Worm (Caenorhabditis elegans): ENCODE data around the gene F38E1.6.
"Not testable (repeated sequence)": the region's sequence is repeated elsewhere in the genome, so short reads cannot be mapped to it uniquely, and the experiment has no call there.

Gene F38E1.6

DNA sequence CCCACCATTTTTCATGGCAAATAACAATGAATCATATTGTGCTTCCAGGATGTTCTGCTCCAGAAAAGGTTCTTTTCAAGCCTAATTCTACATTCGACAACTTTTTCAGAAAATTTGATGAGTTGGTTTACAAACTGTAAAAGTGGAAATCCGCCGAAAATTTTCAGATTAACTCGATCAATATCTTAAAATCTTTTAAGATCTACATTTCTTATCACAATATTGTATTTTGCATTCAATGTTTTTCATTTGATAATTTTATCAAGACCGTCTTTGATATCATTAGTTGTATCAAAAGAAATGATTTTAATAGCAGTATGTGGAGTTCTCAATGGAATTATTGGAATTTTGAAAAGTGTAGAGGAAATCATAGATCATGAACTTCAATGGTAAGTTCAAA lies at the start of gene F38E1.6:
TSS of gene F38E1.6 (plus strand) at position 301 of the 400 bp plus-strand sequence.
- TF ChIP-seq unc-62 (GFP tag; optimal IDR thresholded peaks at IDR 0.05), result no peak

DNA sequence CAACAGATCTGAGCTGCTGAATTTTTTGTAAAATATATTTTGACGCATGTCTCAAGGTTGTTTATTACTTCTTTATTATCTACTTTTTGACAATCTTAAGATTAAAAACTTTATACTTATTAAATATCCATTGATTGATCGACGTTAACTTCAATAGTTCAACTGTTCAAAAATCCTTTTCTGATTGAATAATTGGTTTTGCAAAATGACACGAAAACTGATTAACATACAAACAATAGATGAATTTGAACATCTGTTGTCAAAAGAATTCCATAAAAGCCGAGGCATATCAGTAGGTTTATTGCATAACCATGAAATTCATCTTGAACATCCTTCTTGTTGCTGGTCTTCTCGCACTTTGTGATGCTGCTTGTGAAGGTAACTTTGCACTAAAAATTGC lies 48.7 kb upstream of the F38E1.6 start, which contains the start of gene W02D7.12:
TSS of gene W02D7.12 (plus strand) at position 301 of the 400 bp plus-strand sequence.
- no peak for TF ChIP-seq unc-62 (GFP tag; optimal IDR thresholded peaks at IDR 0.05)

DNA sequence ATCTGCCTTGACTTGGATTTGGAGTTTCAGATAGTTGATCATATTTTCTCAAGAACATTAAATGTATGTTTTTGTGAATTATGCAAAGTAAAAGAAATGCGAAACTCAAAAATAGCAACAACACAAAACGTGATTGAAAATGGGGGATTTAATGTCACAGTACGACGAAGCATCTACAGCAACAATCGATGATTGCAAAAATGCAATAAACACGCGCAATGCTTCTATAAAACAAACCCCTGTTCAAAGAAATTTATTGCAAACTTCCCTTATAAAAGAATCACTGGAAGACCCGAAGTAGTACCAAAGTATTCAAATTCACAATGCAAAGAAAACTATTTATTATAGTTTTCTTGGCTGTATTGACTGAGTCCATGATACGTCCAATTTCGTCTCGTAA lies 41.8 kb upstream of the F38E1.6 start, which contains the start of gene clec-219:
TSS of gene clec-219 (plus strand) at position 301 of the 400 bp plus-strand sequence.
- TF ChIP-seq unc-62 (GFP tag; optimal IDR thresholded peaks at IDR 0.05), result no peak

DNA sequence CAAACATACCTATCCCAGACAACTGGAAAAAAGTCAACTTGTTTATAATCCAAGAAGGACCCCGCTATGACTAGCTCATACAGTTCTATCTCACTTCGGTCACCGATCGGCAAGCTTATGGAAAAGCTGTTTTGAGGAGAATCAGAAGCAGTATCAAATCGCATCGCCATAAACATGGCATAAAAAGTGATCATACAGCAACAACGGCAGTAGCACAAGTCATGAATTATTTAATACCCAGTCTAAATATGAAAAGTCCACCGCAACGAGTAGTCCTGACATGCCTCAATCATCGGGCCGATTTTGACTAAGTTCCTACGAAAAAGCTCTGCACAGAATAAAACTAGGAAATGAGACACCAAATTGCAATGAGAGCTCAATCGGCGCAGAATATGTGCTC lies 36.3 kb upstream of the F38E1.6 start:
- no peak for TF ChIP-seq unc-62 (GFP tag; optimal IDR thresholded peaks at IDR 0.05)

DNA sequence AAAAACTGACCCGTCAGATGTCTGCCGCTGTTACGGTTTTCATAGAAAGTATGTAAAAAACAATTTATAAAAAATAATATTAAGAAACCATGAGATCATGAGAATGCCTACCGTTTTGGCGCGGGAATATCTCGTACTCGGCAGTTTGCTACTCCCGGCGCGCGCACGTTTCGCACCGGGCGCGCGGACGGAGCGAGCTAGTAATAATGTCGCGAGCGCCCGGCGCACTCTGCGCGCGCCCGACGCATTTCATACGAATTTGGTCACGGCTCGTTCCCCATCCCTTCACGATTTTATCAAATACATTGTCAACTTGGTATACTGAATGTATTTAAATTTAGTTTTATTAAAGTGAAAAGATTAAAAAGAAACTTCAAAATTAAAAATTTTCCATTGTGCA lies 34.0 kb upstream of the F38E1.6 start:
- no peak for TF ChIP-seq unc-62 (GFP tag; optimal IDR thresholded peaks at IDR 0.05)

DNA sequence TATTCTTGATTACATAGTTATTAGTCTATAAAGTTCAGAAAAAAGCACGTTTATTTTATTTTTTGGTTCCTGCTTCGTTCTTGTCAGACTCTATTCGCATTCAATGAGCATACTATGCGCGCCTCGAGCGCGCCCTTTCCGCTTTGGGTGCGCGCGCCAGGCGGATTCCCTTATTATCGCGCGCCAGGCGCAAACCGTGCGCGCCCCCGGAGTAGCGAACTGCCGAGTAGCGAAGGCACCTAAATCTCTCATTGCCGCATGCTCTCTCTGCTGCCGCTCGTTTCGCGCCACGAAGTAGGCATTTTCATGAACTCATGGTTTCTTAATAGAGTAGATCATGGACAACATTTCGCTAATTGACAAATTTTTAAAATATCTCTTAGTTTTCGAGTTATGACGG lies 32.8 kb upstream of the F38E1.6 start:
- TF ChIP-seq unc-62 (GFP tag; optimal IDR thresholded peaks at IDR 0.05), result no peak

DNA sequence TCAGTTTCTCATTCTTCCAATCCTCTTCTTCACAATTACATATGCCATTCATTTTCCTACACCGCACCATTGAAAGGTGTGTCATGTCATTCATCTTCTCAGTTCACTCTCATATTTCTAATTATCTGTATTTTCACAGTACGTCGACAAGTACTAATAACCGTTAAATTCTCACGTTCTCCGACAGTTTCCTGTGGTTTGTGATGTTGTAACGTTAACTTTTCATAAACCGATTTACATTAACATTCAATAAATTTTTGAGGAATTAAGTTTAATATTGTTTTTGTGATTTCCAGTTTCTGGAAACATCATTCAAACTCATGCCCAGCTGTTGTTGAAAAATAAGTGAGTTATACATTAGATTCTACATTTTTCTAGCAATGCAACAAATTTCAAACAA lies 25.5 kb upstream of the F38E1.6 start, which contains the start of gene tmd-2:
TSS of gene tmd-2 (plus strand) at position 301 of the 400 bp plus-strand sequence.
- no peak for TF ChIP-seq unc-62 (GFP tag; optimal IDR thresholded peaks at IDR 0.05)

DNA sequence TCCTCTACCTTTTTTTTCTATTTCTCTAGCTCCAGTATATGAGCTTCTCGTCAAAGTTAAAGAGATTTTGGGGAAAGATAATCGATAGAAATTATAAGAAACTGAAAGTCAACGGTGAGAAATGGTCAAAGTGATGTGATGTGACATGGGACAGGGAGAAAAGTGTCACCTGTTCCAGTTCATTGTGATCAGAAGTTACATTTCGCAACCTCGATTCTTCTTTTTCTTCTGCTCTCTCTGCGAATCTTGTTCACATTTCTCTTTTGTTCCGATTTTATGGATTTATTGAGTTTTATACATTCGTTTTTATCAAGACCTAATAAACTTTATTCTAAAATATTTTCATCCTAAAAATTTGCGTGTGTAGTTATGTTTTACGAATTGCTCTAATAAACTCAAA lies 24.3 kb upstream of the F38E1.6 start:
- TF ChIP-seq unc-62 (GFP tag; optimal IDR thresholded peaks at IDR 0.05), result no peak

DNA sequence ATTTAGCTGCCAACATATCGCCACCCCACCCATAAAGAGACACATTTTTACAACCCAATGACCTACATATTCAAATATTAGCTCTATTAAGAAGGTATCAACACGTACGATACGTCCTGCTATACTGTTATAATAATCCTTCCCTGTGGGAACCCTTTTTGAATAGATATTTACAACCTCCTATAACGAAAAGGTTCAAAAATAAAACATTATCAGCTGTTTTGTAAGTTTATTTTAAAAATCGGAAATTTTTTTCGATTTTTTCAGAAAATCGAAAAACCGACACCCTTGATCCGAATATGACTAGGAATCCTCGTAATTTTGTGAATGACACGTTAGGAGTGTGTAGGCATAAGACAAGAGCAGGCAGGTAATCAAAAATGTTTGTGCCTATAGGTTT lies 19.0 kb upstream of the F38E1.6 start, which contains the start of gene C08D8.7:
TSS of gene C08D8.7 (plus strand) at position 301 of the 400 bp plus-strand sequence.
- TF ChIP-seq unc-62 (GFP tag; optimal IDR thresholded peaks at IDR 0.05), result not testable (repeated sequence)

DNA sequence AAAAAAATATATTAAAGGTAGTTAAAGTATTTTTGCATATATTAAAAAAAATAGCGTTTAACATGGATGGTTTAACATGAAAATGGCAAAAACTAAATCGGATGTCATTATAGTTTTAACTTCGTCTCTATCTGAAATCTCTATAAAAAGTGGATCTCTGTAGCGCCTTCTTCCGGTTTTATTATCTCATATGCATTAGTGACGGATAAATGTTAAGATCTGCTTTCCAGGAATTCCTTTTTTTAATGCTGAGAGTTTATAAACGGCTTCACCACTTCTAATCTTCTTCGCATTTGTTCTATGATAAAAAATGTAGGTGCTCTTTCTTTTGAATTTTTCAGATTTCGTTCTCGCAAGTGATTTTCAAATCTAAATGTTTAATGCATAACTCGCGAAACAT lies 17.5 kb upstream of the F38E1.6 start:
- TF ChIP-seq unc-62 (GFP tag; optimal IDR thresholded peaks at IDR 0.05), result no peak

DNA sequence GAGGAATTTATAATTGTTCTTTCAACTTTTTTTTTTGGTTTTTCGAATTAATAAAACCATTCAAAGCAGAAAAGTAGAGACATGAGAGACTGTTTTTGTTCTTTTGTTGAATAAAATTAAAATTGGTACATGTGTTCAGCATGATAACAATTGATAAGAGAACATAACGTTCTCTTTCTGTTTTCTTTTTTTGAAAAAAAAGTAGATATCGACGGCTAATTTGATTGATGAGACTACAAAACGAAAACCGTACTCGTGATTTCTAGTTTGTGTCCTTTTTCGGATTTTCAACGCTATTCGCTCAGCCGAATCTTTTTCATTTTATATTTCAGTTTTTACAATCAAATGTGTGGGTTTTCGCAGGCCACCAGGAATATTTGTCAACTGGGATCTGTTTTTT lies 14.5 kb upstream of the F38E1.6 start, which contains the start of gene C08D8.1:
TSS of gene C08D8.1 (plus strand) at position 324 of the 400 bp plus-strand sequence.
- no peak for TF ChIP-seq unc-62 (GFP tag; optimal IDR thresholded peaks at IDR 0.05)

DNA sequence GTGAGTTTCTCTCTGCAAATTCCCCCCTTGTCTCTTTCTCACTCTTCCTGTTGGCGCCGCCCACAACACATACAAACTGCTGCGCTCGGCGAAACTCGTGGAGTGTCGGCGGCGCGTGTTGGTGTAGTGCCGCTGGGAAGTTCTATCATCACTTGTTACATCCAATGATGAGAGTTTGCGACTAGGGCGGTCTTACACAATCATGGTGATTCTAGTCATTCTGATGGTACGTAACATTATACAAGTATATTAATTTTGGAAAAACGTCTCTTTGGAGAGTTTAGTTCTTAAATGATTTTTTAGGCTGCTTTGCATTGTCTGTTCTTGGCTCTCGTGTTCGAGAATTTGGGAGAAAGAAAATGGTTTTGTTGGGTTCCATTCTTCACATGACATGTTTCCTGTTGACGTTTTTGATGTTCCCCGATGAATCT lies 10.9 kb upstream of the F38E1.6 start:
- TF ChIP-seq unc-62 (GFP tag; optimal IDR thresholded peaks at IDR 0.05), result no peak

DNA sequence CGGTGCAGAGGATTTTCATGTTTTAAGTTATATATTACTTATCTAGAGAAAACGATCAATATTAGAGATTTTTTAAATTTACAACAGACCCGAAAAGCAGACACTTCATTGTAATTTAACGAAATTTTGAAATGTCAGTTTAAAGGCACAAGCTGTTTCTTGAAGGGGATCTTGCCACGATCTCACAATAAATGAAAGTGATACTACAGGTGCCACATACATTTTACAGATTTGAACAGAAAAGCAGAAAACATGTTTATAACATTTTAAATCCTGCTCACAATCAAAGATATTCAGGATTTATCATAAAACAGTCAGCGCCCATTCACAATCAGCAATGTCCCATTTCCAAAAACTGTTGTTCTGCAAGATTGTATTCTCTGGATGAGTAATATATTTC lies 9.9 kb upstream of the F38E1.6 start:
- no peak for TF ChIP-seq unc-62 (GFP tag; optimal IDR thresholded peaks at IDR 0.05)

DNA sequence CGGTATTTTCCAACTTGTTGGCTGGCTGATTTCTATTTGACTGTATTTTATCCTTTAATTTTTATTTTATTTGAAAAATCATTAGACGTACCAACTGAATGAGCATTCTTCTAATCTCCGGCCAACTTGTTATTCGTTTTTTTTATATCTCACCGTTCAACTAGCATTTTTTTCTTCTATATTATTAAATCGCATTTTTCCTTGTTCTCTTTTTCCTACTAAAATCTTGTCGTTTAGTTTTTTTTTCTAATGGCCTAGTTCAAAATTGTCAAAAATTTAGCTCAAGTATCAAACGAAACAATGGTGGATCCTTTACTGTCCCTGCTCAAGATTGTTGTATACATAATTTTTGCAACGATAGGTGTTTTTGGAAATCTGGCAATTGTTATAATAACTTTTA lies 8.5 kb upstream of the F38E1.6 start, which contains the start of gene srsx-22:
TSS of gene srsx-22 (plus strand) at position 301 of the 400 bp plus-strand sequence.
- TF ChIP-seq unc-62 (GFP tag; optimal IDR thresholded peaks at IDR 0.05), result no peak

DNA sequence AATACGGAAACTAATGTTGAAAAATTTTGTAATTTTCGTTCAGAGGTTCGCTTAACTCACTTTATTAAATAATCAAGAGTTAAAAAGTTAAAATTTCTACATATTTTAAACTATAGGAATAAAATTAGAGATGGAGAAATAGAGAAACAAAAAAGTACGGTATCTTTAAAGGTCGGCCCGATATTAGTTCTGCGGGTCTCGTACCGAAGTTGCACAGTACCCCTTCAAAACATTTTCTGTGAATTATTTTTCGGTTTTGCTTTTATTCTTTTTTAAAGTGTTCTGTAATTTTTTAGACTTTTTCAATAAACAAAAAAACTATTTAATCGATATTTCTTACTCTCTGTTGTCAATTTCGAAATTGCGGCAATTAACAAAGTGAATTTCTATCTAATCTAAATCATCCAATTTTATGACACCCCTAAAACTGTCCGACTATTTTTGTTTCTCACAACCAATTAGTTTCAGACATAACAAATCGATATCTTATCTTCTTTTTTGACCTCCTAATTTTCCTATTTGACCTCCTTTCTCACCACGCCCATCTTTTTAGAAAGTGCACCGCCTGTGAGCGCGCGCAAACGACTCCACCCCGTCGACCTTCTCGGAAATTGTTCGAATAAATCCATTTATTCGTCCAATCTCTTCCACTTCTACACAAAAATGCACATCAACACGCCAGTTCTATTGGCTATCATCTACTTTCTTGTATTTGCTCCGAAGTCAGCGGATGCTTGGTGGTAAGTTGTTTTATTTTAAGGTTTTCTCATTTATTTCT lies 4.3 kb upstream of the F38E1.6 start, which contains the start of gene mom-2:
TSS of gene mom-2 (plus strand) at position 554 of the 778 bp plus-strand sequence.
- TF ChIP-seq unc-62 (GFP tag; optimal IDR thresholded peaks at IDR 0.05), result no peak

DNA sequence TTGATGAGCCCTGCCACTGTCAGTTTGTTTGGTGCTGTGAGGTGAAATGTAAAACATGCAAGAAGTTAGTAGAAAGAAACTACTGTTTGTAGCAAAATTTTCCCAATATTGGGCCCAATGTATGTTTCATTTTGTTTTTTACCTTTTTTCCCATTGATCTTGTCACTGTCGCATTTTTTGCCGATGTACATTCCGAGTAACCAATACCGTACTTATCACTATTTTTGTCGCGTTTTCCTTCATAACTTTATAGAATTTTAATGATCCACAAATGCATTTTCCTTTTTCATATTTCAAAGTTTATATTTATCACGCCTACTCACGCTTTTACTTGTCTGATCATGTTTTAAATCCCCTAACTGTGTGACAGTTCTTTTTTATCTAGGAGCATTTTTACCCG lies 2.1 kb upstream of the F38E1.6 start:
- no peak for TF ChIP-seq unc-62 (GFP tag; optimal IDR thresholded peaks at IDR 0.05)

DNA sequence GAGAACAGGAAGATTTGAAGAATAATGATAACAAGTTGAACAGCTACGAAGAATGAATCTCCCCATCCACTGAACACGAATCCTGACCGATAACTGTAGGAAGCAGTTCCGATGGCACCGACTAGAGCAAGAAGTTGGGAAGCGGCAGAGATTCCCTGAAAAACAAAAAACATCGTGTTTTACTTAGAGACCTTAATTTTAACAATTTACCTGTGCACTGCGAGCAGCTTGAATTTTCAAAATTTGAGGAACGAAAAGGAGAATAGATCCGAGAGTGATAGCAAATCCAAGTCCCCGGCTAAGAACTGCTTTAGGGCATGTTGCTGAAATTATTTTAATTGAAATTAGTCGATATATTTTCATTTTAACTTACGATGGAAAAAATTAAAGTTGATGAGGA lies 1.2 kb upstream of the F38E1.6 start:
- no peak for TF ChIP-seq unc-62 (GFP tag; optimal IDR thresholded peaks at IDR 0.05)

Data from whole organism, dauer.